Fruit fly (Drosophila melanogaster): ENCODE measurements around the gene Sry-beta.

Gene Sry-beta

dm6 chr3R:30058057-30058868, 18.7 kb downstream of the Sry-beta start, which contains the start of gene sima (continued):
- TF ChIP-seq nau (GFP tag; optimal IDR thresholded peaks at IDR 0.05) (no peak), Ssrp (tag; optimal IDR thresholded peaks at IDR 0.05) (no peak), CG16813 (GFP tag; IDR thresholded peaks at IDR 0.05; ENCODE audit: partially characterized antibody) (no peak), Sox100B (GFP tag; optimal IDR thresholded peaks at IDR 0.05) (no peak), CG13624 (GFP tag; optimal IDR thresholded peaks at IDR 0.05) (peak; percentile 58), CG10267 (tag; optimal IDR thresholded peaks at IDR 0.05) (peak; percentile 3), CG2120 (GFP tag; optimal IDR thresholded peaks at IDR 0.05) (peak; percentile 65), Med (GFP tag) (peak; percentile 83), CG11560 (tag; IDR thresholded peaks at IDR 0.05) (no peak), CG11093 (GFP tag; IDR thresholded peaks at IDR 0.05) (no peak), Sry-β (GFP tag; optimal IDR thresholded peaks at IDR 0.05) (peak; percentile 51), CG6654 (GFP tag; optimal IDR thresholded peaks at IDR 0.05) (no peak), CG2199 (GFP tag; IDR thresholded peaks at IDR 0.05) (no peak), hkb (optimal IDR thresholded peaks at IDR 0.05) (no peak), hkb (GFP tag; IDR thresholded peaks at IDR 0.05) (no peak), Doc3 (GFP tag; IDR thresholded peaks at IDR 0.05; ENCODE audit: partially characterized antibody) (no peak), CG7745 (tag; optimal IDR thresholded peaks at IDR 0.05) (no peak), tup (GFP tag; optimal IDR thresholded peaks at IDR 0.05) (no peak), CG13894 (tag; optimal IDR thresholded peaks at IDR 0.05) (peak; percentile 56), CG17912 (GFP tag; optimal IDR thresholded peaks at IDR 0.05) (no peak), TFAM (GFP tag; optimal IDR thresholded peaks at IDR 0.05) (no peak), wek (GFP tag; optimal IDR thresholded peaks at IDR 0.05) (no peak), CG10366 (GFP tag; IDR thresholded peaks at IDR 0.05) (0 out of 2 replicates have a peak, but pooled peaks have one; percentile 31), CG11456 (GFP tag; IDR thresholded peaks at IDR 0.05) (no peak)

dm6 chr3R:30059944-30060343, 20.4 kb downstream of the Sry-beta start:
- TF ChIP-seq oc (tag; optimal IDR thresholded peaks at IDR 0.05) (peak; percentile 62), chinmo (GFP tag; IDR thresholded peaks at IDR 0.05; ENCODE audit: partially characterized antibody) (peak; percentile 56; the same call in 1 of the 4 replicates), nerfin-1 (tag; optimal IDR thresholded peaks at IDR 0.05) (no peak), CG34224 (GFP tag; IDR thresholded peaks at IDR 0.05; ENCODE audit: partially characterized antibody) (peak; percentile 28; the same call in 1 of the 3 replicates), pros (GFP tag; optimal IDR thresholded peaks at IDR 0.05) (peak; percentile 3), pb (GFP tag; optimal IDR thresholded peaks at IDR 0.05) (no peak), tna (GFP tag; IDR thresholded peaks at IDR 0.05; ENCODE audit: partially characterized antibody) (no peak), crol (GFP tag; IDR thresholded peaks at IDR 0.05) (peak; percentile 18; the same call in 1 of the 2 replicates), D19A (tag; optimal IDR thresholded peaks at IDR 0.05) (no peak), nom (GFP tag; optimal IDR thresholded peaks at IDR 0.05) (peak; percentile 50), kah (GFP tag; optimal IDR thresholded peaks at IDR 0.05) (peak; percentile 50), bbx (GFP tag; IDR thresholded peaks at IDR 0.05; ENCODE audit: partially characterized antibody) (0 out of 2 replicates have a peak, but pooled peaks have one; percentile 23), cato (GFP tag; optimal IDR thresholded peaks at IDR 0.05; ENCODE audit: borderline replicate concordance) (no peak), CG7556 (GFP tag; optimal IDR thresholded peaks at IDR 0.05) (no peak), CG14441 (GFP tag; IDR thresholded peaks at IDR 0.05) (0 out of 2 replicates have a peak, but pooled peaks have one; percentile 23), kni (GFP tag; optimal IDR thresholded peaks at IDR 0.05) (peak; percentile 1), abd-A (tag; optimal IDR thresholded peaks at IDR 0.05) (peak; percentile 15)

All from whole organism, embryonic.